Worm (Caenorhabditis elegans) whole organism, early embryonic: ENCODE measurements around the gene srz-63.

Experiments used
- ama-1 ChIP-seq: fragments of 150-350 bp; optimal IDR thresholded peaks from 2 replicates; lab custom pipeline; 2014
- flt-1 ChIP-seq: fragments of 200-800 bp; sonication (Bioruptor generic); IDR thresholded peaks from 2 replicates; pipeline ENCODE4 v1.3.6; 2022; ENCODE audit warnings: missing genetic modification characterization, missing compliant biosample characterization
- hnd-1 ChIP-seq: sonication (generic microtip); optimal IDR thresholded peaks from 2 replicates; lab custom pipeline; 2016; ENCODE audit warnings: missing genetic modification characterization, missing compliant biosample characterization
- pes-1 ChIP-seq: fragments of 200-800 bp; sonication (Bioruptor generic); IDR thresholded peaks from 2 replicates; pipeline ENCODE4 v1.3.6; 2022; ENCODE audit warnings: missing genetic modification reagents, missing genetic modification characterization, missing compliant biosample characterization
- tra-4 ChIP-seq: sonication (generic microtip); optimal IDR thresholded peaks from 2 replicates; lab custom pipeline; 2017; ENCODE audit warnings: missing genetic modification characterization, missing compliant biosample characterization

DNA sequence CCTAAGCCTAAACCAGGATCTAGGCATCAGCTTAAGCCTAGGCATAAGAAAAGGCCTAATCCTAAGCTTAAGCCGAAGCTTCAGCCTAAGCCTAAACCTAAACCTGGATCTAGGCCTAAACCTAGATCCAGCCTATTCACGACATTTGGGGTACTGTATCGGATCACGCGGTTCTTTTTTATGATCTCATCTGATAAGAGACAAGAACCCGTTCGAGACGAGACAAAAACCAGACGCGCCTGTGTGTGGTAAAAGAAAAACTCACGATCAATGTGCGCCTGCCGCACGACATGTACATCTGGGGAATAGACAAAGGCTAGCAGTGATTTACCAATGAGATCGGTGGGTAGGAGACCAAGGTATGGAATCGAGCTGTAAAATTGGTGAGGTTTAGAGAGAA lies 38.0 kb upstream of the srz-63 start:
- TF ChIP-seq ama-1 (lab: Kevin White, UChicago) (no peak), hnd-1 (tag; lab: Kevin White, UChicago) (no peak), flt-1 (GFP tag; lab: Robert Waterston, UW) (no peak), pes-1 (GFP tag; lab: Robert Waterston, UW) (no peak), tra-4 (tag; lab: Kevin White, UChicago) (no peak)
